Worm (Caenorhabditis elegans) whole organism, dauer: ENCODE results near the gene trmt-10C.2.

Experiments used
- unc-62 ChIP-seq: sonication (generic microtip); optimal IDR thresholded peaks from 2 replicates; lab custom pipeline; 2017; ENCODE audit warnings: missing biosample characterization, missing genetic modification reagents, missing genetic modification characterization

The trmt-10C.2 gene

ce11 chrIII:6345968-6346498 is at the start of gene trmt-10C.2, which contains the start of gene C56G2.22:
Gene trmt-10C.2 (plus strand): TSS chrIII:6346281.
Gene C56G2.22 (plus strand): TSS chrIII:6346448.
- TF ChIP-seq unc-62, result no peak

- no peak for TF ChIP-seq unc-62
These were observed 48.5 kb upstream of the trmt-10C.2 start for ce11 chrIII:6297599-6297998.

- no peak for TF ChIP-seq unc-62
These were observed 48.0 kb upstream of the trmt-10C.2 start, which contains the start of gene F47D12.3 for ce11 chrIII:6298131-6298530. Gene F47D12.3 (plus strand): TSS chrIII:6298461.

- no peak for TF ChIP-seq unc-62
These were observed 45.8 kb upstream of the trmt-10C.2 start for ce11 chrIII:6300297-6300696.

- no peak for TF ChIP-seq unc-62
These were observed 42.9 kb upstream of the trmt-10C.2 start, which contains the start of gene F47D12.9 for ce11 chrIII:6303114-6303647. Gene F47D12.9 (minus strand): TSS chrIII:6303380.

- TF ChIP-seq unc-62, result no peak
These were observed 42.3 kb upstream of the trmt-10C.2 start for ce11 chrIII:6303787-6304186.

ce11 chrIII:6307832-6308231 is 38.2 kb upstream of the trmt-10C.2 start:
- TF ChIP-seq unc-62, result no peak

ce11 chrIII:6309066-6309465 is 37.0 kb upstream of the trmt-10C.2 start, which contains the start of gene gar-2:
Gene gar-2 (plus strand): TSS chrIII:6309366.
- no peak for TF ChIP-seq unc-62

ce11 chrIII:6310352-6310751 is 35.7 kb upstream of the trmt-10C.2 start:
- no peak for TF ChIP-seq unc-62

- TF ChIP-seq unc-62, result no peak
These were observed 34.6 kb upstream of the trmt-10C.2 start for ce11 chrIII:6311452-6311851.

ce11 chrIII:6312244-6312643 is 33.8 kb upstream of the trmt-10C.2 start:
- TF ChIP-seq unc-62, result no peak

- TF ChIP-seq unc-62, result no peak
These were observed 30.6 kb upstream of the trmt-10C.2 start for ce11 chrIII:6315515-6315914.

- no peak for TF ChIP-seq unc-62
These were observed 29.3 kb upstream of the trmt-10C.2 start for ce11 chrIII:6316795-6317194.

ce11 chrIII:6317345-6317744 is 28.7 kb upstream of the trmt-10C.2 start:
- no peak for TF ChIP-seq unc-62

ce11 chrIII:6324139-6324538 is 21.9 kb upstream of the trmt-10C.2 start, which contains the start of gene C56G2.5:
Gene C56G2.5 (minus strand): TSS chrIII:6324239.
- no peak for TF ChIP-seq unc-62

- no peak for TF ChIP-seq unc-62
These were observed 14.8 kb upstream of the trmt-10C.2 start, which contains the start of gene C56G2.4 for ce11 chrIII:6331211-6331782. Gene C56G2.4 (plus strand): TSS chrIII:6331732.

- no peak for TF ChIP-seq unc-62
These were observed 11.7 kb upstream of the trmt-10C.2 start for ce11 chrIII:6334364-6334763.

ce11 chrIII:6339919-6340434 is 6.1 kb upstream of the trmt-10C.2 start, which contains the start of gene let-767:
Gene let-767 (minus strand): TSS chrIII:6339969.
- no peak for TF ChIP-seq unc-62
